Worm (Caenorhabditis elegans) whole organism, mixed stage, embryonic: ENCODE measurements around the gene str-231.
"Not testable (repeated sequence)": the region's sequence is repeated elsewhere in the genome, so short reads cannot be mapped to it uniquely, and the experiment has no call there.

Experiments used
- elt-1 ChIP-seq: sonication (generic microtip); optimal IDR thresholded peaks from 2 replicates; lab custom pipeline; 2017; ENCODE audit warnings: missing genetic modification characterization, mild to moderate bottlenecking, missing compliant biosample characterization, antibody characterized with exemption, moderate library complexity, borderline replicate concordance; ENCODE audit not compliant: insufficient read depth
- hlh-1 ChIP-seq: fragments of 150-350 bp; optimal IDR thresholded peaks from 2 replicates; lab custom pipeline; 2014; ENCODE audit warnings: missing biosample characterization, missing genetic modification reagents, missing genetic modification characterization
- nhr-237 ChIP-seq: fragments of 150-350 bp; optimal IDR thresholded peaks from 2 replicates; lab custom pipeline; 2014; ENCODE audit warnings: missing biosample characterization, missing genetic modification characterization
- nhr-76 ChIP-seq: sonication (generic microtip); optimal IDR thresholded peaks from 2 replicates; lab custom pipeline; 2017; ENCODE audit warnings: missing biosample characterization, missing genetic modification characterization
- unc-120 ChIP-seq: sonication (generic microtip); optimal IDR thresholded peaks from 2 replicates; lab custom pipeline; 2017; ENCODE audit warnings: missing genetic modification characterization, missing compliant biosample characterization; ENCODE audit not compliant: poor library complexity, severe bottlenecking

ce11 chrV:16040140-16040827 lies 32.9 kb upstream of the str-231 start, which contains the start of the genes his-4 and his-3:
- not testable (repeated sequence) for TF ChIP-seq nhr-237; unc-120 (tag; lab: Kevin White, UChicago); nhr-76; hlh-1 (tag; lab: Kevin White, UChicago); elt-1 (tag; lab: Kevin White, UChicago)
